Fruit fly (Drosophila melanogaster) ovary, adult (tissue): ENCODE measurements around the gene CG9988.

Source experiments
- CG17801 ChIP-seq: fragments of 200-800 bp; optimal IDR thresholded peaks from 2 replicates; lab custom pipeline; 2019; ENCODE audit warnings: missing biosample characterization, mild to moderate bottlenecking, missing genetic modification characterization, moderate library complexity; ENCODE audit not compliant: partially characterized antibody

Gene CG9988

DNA sequence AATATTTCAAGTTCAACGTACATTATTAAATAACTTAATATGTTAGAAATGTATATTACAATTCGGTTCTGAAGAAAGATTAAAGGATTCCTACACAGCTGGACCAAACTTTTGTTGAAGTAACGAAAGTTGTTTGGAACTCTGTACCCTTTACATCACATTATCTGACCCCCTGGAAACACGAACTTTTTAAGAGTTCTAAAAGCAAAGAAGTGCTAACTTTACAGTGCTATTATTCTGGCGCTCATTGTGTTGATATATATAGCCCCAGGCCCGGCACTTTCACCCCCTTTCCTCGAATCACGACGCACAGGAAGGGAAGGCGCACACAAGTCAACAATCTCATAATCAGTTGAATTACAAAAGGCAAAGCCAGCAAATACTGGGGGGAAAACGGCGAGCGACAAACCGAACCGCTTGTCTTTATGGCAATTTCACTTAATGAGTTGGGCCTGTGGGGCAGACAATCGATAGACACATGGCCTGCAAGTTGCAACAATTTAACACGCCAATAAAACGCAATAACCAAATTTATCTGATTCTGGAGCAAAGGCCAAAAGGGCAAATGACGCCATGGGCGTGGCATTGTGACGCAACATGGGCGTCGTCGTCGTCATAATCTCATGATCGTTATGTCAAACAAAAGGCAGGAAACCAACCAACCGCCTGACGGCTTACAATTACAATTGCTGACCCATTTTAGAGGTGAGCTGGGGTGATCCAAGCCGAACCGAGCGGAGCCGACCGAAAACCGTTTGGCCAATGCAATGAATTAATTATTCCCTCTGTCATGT lies 6.8 kb upstream of the CG9988 start:
- no peak for TF ChIP-seq CG17801

DNA sequence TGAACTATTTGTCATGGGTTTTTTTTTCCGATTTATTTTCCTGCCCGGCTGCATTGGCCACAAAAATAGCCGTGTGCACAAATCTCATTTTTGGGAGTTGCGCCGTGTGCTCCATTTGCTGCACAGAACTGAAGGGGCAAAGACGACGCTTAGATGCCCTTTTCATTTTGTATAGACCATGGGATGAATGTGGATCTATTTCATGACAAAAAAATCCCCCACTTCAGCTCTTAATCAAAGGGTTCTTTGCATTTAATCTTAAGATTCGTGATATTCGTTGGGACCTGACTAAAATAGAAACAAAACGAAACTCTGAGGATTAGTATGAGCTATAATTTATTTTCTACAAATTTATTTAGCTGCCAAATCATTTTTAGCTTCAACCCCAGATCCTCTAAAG lies 6.1 kb upstream of the CG9988 start:
- no peak for TF ChIP-seq CG17801

dm6 chr3R:28630861-28631260 lies 5.3 kb upstream of the CG9988 start:
- TF ChIP-seq CG17801, result no peak

DNA sequence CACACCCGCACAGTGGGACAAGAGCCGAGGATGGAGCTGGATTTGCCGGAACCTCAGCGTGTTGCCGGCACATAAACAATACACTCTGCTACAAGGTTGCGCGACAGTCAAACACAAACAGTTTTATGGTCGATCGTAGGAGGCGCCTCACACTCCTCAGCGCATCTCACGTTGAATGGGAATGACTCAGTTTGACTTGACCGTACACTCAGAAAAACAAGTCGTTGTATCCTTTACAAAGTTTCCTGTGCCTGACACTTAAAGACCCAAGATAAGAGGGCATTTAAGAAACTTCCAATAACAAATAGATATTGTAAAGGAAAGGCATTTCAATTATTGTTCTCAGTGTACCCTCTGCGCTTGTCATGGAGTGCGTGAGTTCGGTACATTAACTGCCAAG lies 4.5 kb upstream of the CG9988 start:
- TF ChIP-seq CG17801, result no peak

DNA sequence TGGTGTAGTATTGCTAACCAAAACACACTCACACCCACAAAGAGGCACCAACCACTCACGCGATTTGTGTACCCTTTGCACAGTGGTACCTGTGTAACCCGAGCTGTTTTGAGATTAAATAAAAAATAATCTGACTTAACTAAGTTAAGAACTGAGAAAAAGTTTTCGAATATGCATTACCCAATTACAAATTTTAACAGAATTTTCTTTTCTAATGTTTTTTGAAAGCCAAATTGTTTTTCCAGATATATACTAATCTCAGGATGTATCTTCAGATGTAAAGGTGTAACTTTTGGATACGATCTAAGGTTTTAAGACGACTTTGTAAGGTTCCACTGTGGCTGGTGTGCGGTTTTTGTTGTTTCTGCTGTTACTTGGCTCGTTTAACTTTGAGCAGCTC lies 2.5 kb upstream of the CG9988 start:
- TF ChIP-seq CG17801, result peak; percentile 80

dm6 chr3R:28634261-28634980 lies 1.8 kb upstream of the CG9988 start:
- no peak for TF ChIP-seq CG17801

dm6 chr3R:28634981-28635930 lies 955 bp upstream of the CG9988 start, which contains the start of gene CG10011:
CG10011 (minus strand) TSS chr3R:28635099.
- no peak for TF ChIP-seq CG17801

dm6 chr3R:28642791-28643190 lies 6.6 kb downstream of the CG9988 start, which contains the start of gene CG14062:
CG14062 (minus strand) TSS chr3R:28642891.
- no peak for TF ChIP-seq CG17801

dm6 chr3R:28650380-28650779 lies 14.2 kb downstream of the CG9988 start, which contains the start of gene CG31050:
CG31050 (minus strand) TSS chr3R:28650480.
- no peak for TF ChIP-seq CG17801

- TF ChIP-seq CG17801, result no peak
Measured at dm6 chr3R:28654596-28654995, 18.4 kb downstream of the CG9988 start.

DNA sequence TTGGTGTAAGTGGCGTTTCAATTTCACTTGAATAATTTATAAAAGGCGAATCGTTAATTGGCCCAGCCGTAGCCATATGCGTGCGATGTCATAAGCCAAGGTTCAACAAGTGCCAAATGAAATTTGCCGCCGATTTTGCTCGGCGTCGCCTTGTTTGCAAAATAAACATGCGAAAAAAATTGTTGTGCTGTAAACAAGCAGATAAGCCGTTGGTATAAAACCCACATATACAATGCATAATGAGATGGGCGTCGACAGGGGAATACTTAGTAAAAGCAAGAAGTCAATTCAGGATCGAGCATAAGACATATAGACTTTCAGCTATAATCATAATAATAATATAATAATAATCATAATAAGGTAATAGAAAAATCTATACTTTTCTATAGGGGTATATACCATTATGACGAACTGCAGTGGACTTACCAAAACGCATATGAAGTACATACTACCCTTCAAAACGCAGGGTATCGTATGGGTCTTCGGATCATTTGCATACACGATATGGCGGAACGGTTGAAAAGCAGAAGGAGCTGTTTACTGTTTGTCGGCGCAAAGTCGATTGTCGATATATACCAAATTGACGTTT lies 20.0 kb downstream of the CG9988 start:
- TF ChIP-seq CG17801, result no peak

DNA sequence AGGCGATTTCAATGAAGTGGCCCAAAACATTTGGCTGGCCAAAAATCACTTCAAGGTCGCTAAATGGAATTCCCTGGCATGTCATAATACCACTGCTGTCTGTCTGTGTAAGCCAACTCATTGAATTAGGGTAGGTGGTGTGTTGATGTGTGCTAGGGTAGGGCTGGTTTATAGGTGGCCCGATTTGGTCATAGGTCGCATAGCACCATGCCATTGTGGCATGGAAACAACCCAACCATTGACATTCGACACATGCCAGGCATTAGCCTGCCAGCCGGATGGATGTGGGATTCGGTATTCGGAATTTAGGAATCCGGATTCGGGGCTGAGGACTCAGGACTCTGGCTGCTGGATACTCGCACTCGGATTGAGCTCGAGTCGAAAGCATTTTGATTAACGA lies 26.7 kb downstream of the CG9988 start:
- no peak for TF ChIP-seq CG17801

dm6 chr3R:28668854-28669253 lies 32.6 kb downstream of the CG9988 start, which contains the start of gene CG33346:
CG33346 (plus strand) TSS chr3R:28669233.
- TF ChIP-seq CG17801, result no peak

dm6 chr3R:28670404-28670803 lies 34.2 kb downstream of the CG9988 start, which contains the start of gene Sid:
Sid (plus strand) TSS chr3R:28670704.
- TF ChIP-seq CG17801, result no peak

dm6 chr3R:28672134-28672533 lies 35.9 kb downstream of the CG9988 start:
- TF ChIP-seq CG17801, result peak; percentile 10

DNA sequence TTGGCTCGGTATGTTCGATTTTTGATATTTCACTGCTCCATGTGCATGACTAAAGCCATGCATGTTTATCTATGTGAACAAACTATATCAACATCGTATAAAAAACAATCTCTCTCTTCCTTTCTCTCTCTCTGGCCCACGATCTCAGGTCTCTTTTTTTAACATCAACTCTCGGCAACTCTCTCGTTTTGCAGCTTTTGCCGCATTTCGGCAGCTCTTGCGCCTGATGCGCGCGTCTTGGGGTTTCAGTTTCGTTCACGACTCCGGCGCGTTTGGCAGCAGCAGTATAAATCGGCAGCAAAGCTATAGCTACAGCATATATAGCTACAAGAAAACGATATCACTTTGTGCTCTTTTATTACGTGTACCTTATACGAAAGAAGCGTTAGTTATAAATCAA lies 38.6 kb downstream of the CG9988 start, which contains the start of gene snu:
snu (plus strand) TSS at position 254 of the 400 bp plus-strand sequence.
- TF ChIP-seq CG17801, result no peak
